Fruit fly (Drosophila melanogaster): Measurements from ENCODE around the gene Mkrn1.

The Mkrn1 gene

dm6 chr3L:21533270-21533948, at the start of gene Mkrn1 (continued):
- TF ChIP-seq Atf3 (GFP tag; optimal IDR thresholded peaks at IDR 0.05): no peak
- no peak for TF ChIP-seq pnt (GFP tag; optimal IDR thresholded peaks at IDR 0.05)
- no peak for TF ChIP-seq Vsx1 (GFP tag; optimal IDR thresholded peaks at IDR 0.05)
- TF ChIP-seq aop (GFP tag; IDR thresholded peaks at IDR 0.05): no peak
- no peak for TF ChIP-seq cas (GFP tag; IDR thresholded peaks at IDR 0.05)
- TF ChIP-seq prd (optimal IDR thresholded peaks at IDR 0.05): no peak
- TF ChIP-seq prd (GFP tag; IDR thresholded peaks at IDR 0.05): no peak
- TF ChIP-seq lov (optimal IDR thresholded peaks at IDR 0.05): no peak
- TF ChIP-seq lov (GFP tag; IDR thresholded peaks at IDR 0.05): no peak
- TF ChIP-seq CG2116 (GFP tag; optimal IDR thresholded peaks at IDR 0.05): peak; percentile 9
- no peak for TF ChIP-seq CG10274 (GFP tag; optimal IDR thresholded peaks at IDR 0.05)
- no peak for TF ChIP-seq lola (GFP tag; optimal IDR thresholded peaks at IDR 0.05)
- no peak for TF ChIP-seq seq (GFP tag; IDR thresholded peaks at IDR 0.05)
- TF ChIP-seq CG7839 (tag; optimal IDR thresholded peaks at IDR 0.05): no peak
- no peak for TF ChIP-seq Nf-YA (GFP tag; IDR thresholded peaks at IDR 0.05)
- peak; percentile 89 for TF ChIP-seq nerfin-1 (tag; optimal IDR thresholded peaks at IDR 0.05)
- TF ChIP-seq Hey (tag; optimal IDR thresholded peaks at IDR 0.05): no peak
- peak; percentile 31 for TF ChIP-seq CHES-1-like (GFP tag; optimal IDR thresholded peaks at IDR 0.05)
- TF ChIP-seq bab2 (GFP tag; optimal IDR thresholded peaks at IDR 0.05): no peak
- peak; percentile 47 for TF ChIP-seq CG10267 (tag; optimal IDR thresholded peaks at IDR 0.05)
- no peak for TF ChIP-seq CG6689 (GFP tag; IDR thresholded peaks at IDR 0.05)
- TF ChIP-seq CG8388 (GFP tag; optimal IDR thresholded peaks at IDR 0.05): no peak
- no peak for TF ChIP-seq CG31441 (GFP tag; IDR thresholded peaks at IDR 0.05)
- no peak for TF ChIP-seq bowl (GFP tag; IDR thresholded peaks at IDR 0.05)
- no peak for TF ChIP-seq C15 (GFP tag; IDR thresholded peaks at IDR 0.05)
- TF ChIP-seq row (GFP tag; IDR thresholded peaks at IDR 0.05): peak; percentile 52; the same call in 2 of the 3 replicates
- TF ChIP-seq org-1 (GFP tag; optimal IDR thresholded peaks at IDR 0.05): no peak
- TF ChIP-seq CG16815 (GFP tag; optimal IDR thresholded peaks at IDR 0.05): no peak
- TF ChIP-seq Fer2 (tag; optimal IDR thresholded peaks at IDR 0.05): no peak
- TF ChIP-seq unpg (GFP tag; optimal IDR thresholded peaks at IDR 0.05): no peak
- peak; percentile 40 for TF ChIP-seq CG17186 (GFP tag; optimal IDR thresholded peaks at IDR 0.05)
- no peak for TF ChIP-seq CG2889 (GFP tag; IDR thresholded peaks at IDR 0.05)
- no peak for TF ChIP-seq Jarid2 (GFP tag; optimal IDR thresholded peaks at IDR 0.05)
- no peak for TF ChIP-seq CG9817 (tag; optimal IDR thresholded peaks at IDR 0.05)
- TF ChIP-seq CG31224 (GFP tag; IDR thresholded peaks at IDR 0.05): no peak
- no peak for TF ChIP-seq ham (GFP tag; IDR thresholded peaks at IDR 0.05)
- no peak for TF ChIP-seq Xbp1 (GFP tag; optimal IDR thresholded peaks at IDR 0.05)
- TF ChIP-seq Med (GFP tag): no peak
- no peak for TF ChIP-seq CG1647 (GFP tag; optimal IDR thresholded peaks at IDR 0.05)
- TF ChIP-seq eve (GFP tag; optimal IDR thresholded peaks at IDR 0.05): no peak
- peak; percentile 62; the same call in 2 of the 3 replicates for TF ChIP-seq CG34224 (GFP tag; IDR thresholded peaks at IDR 0.05; ENCODE audit: partially characterized antibody)
- no peak for TF ChIP-seq Camta (GFP tag; optimal IDR thresholded peaks at IDR 0.05)
- TF ChIP-seq NfI (GFP tag; optimal IDR thresholded peaks at IDR 0.05): no peak
- no peak for TF ChIP-seq CG6813 (GFP tag; optimal IDR thresholded peaks at IDR 0.05)
- peak; percentile 72 for TF ChIP-seq pzg (GFP tag; optimal IDR thresholded peaks at IDR 0.05)
- no peak for TF ChIP-seq otp (GFP tag; IDR thresholded peaks at IDR 0.05)
- TF ChIP-seq CG5180 (GFP tag; optimal IDR thresholded peaks at IDR 0.05): no peak
- no peak for TF ChIP-seq bigmax (GFP tag; optimal IDR thresholded peaks at IDR 0.05)
- peak; percentile 29; the same call in 1 of the 3 replicates for TF ChIP-seq Doc3 (GFP tag; IDR thresholded peaks at IDR 0.05; ENCODE audit: partially characterized antibody)
- no peak for TF ChIP-seq CG13424 (tag; optimal IDR thresholded peaks at IDR 0.05)

Data from whole organism, embryonic.